Worm (Caenorhabditis elegans) whole organism, L2 larva: ENCODE results near the gene hizr-1.

Source experiments
- C34F6.9 ChIP-seq: fragments of 150-350 bp; optimal IDR thresholded peaks from 2 replicates; lab custom pipeline; 2014; ENCODE audit warnings: missing biosample characterization, missing genetic modification characterization
- R02D3.7 ChIP-seq: fragments of 150-350 bp; optimal IDR thresholded peaks from 2 replicates; lab custom pipeline; 2014; ENCODE audit warnings: missing biosample characterization, missing genetic modification characterization
- Y55F3AM.14 ChIP-seq: fragments of 200-800 bp; sonication (Bioruptor generic); optimal IDR thresholded peaks from 2 replicates; lab custom pipeline; 2018; ENCODE audit warnings: mild to moderate bottlenecking, missing genetic modification characterization, missing compliant biosample characterization
- ZK546.5 ChIP-seq: sonication (generic microtip); optimal IDR thresholded peaks from 2 replicates; lab custom pipeline; 2017; ENCODE audit warnings: missing biosample characterization, missing genetic modification characterization
- ama-1 ChIP-seq: fragments of 150-350 bp; optimal IDR thresholded peaks from 2 replicates; lab custom pipeline; 2018; ENCODE audit warnings: inconsistent platforms
- ceh-16 ChIP-seq: fragments of 150-350 bp; optimal IDR thresholded peaks from 2 replicates; lab custom pipeline; 2014; ENCODE audit warnings: missing biosample characterization, missing genetic modification characterization
- ceh-82 ChIP-seq: fragments of 150-350 bp; optimal IDR thresholded peaks from 2 replicates; lab custom pipeline; 2014; ENCODE audit warnings: missing biosample characterization, missing genetic modification characterization
- egl-27 ChIP-seq: sonication (generic microtip); optimal IDR thresholded peaks from 3 replicates; lab custom pipeline; 2017; ENCODE audit warnings: missing biosample characterization, missing genetic modification reagents, missing genetic modification characterization
- elt-1 ChIP-seq: fragments of 150-350 bp; optimal IDR thresholded peaks from 2 replicates; lab custom pipeline; 2014; ENCODE audit warnings: missing biosample characterization, missing genetic modification characterization
- fos-1 ChIP-seq: fragments of 150-350 bp; optimal IDR thresholded peaks from 2 replicates; lab custom pipeline; 2014; ENCODE audit warnings: missing biosample characterization, missing genetic modification characterization
- gmeb-1 ChIP-seq: fragments of 150-350 bp; optimal IDR thresholded peaks from 2 replicates; lab custom pipeline; 2014; ENCODE audit warnings: missing biosample characterization, missing genetic modification characterization
- lin-11 ChIP-seq: fragments of 150-350 bp; sonication (generic microtip); optimal IDR thresholded peaks from 2 replicates; lab custom pipeline; 2014; ENCODE audit warnings: missing biosample characterization, missing genetic modification characterization, inconsistent platforms, mixed read lengths
- lin-39 ChIP-seq: fragments of 150-350 bp; optimal IDR thresholded peaks from 2 replicates; lab custom pipeline; 2014; ENCODE audit warnings: missing biosample characterization, missing genetic modification reagents, missing genetic modification characterization
- lsy-2 ChIP-seq, 2 experiments: fragments of 150-350 bp in 1 of 2; sonication (generic microtip) in 1 of 2; optimal IDR thresholded peaks; 2 replicates each; lab custom pipeline; 2014 to 2017; ENCODE audit warnings: missing biosample characterization in 2 of 2, missing genetic modification characterization in 2 of 2
- mab-5 ChIP-seq: fragments of 150-350 bp; optimal IDR thresholded peaks from 2 replicates; lab custom pipeline; 2014; ENCODE audit warnings: missing biosample characterization, missing genetic modification characterization
- mbf-1 ChIP-seq: sonication (generic microtip); optimal IDR thresholded peaks from 2 replicates; lab custom pipeline; 2017; ENCODE audit warnings: missing biosample characterization, missing genetic modification characterization
- mdl-1 ChIP-seq, 2 experiments: fragments of 150-350 bp in 1 of 2; sonication (generic microtip) in 1 of 2; optimal IDR thresholded peaks; 2 replicates each; lab custom pipeline; 2017; ENCODE audit warnings: missing biosample characterization in 2 of 2, missing genetic modification characterization in 2 of 2
- nhr-10 ChIP-seq: sonication (generic microtip); optimal IDR thresholded peaks from 2 replicates; lab custom pipeline; 2017; ENCODE audit warnings: missing biosample characterization, missing genetic modification characterization
- nhr-11 ChIP-seq: fragments of 150-350 bp; optimal IDR thresholded peaks from 2 replicates; lab custom pipeline; 2014; ENCODE audit warnings: missing biosample characterization, missing genetic modification characterization
- nhr-12 ChIP-seq: fragments of 150-350 bp; optimal IDR thresholded peaks from 2 replicates; lab custom pipeline; 2014; ENCODE audit warnings: missing biosample characterization, missing genetic modification characterization
- nhr-129 ChIP-seq: fragments of 150-350 bp; optimal IDR thresholded peaks from 2 replicates; lab custom pipeline; 2014; ENCODE audit warnings: missing biosample characterization, missing genetic modification characterization
- nhr-21 ChIP-seq: fragments of 150-350 bp; optimal IDR thresholded peaks from 2 replicates; lab custom pipeline; 2014; ENCODE audit warnings: missing biosample characterization, missing genetic modification characterization
- nhr-237 ChIP-seq: fragments of 150-350 bp; optimal IDR thresholded peaks from 2 replicates; lab custom pipeline; 2014; ENCODE audit warnings: missing biosample characterization, missing genetic modification characterization
- nhr-25 ChIP-seq: fragments of 150-350 bp; sonication (generic microtip); optimal IDR thresholded peaks from 3 replicates; lab custom pipeline; 2014; ENCODE audit warnings: missing biosample characterization, missing genetic modification characterization
- nhr-6 ChIP-seq: fragments of 150-350 bp; optimal IDR thresholded peaks from 2 replicates; lab custom pipeline; 2014; ENCODE audit warnings: missing biosample characterization, missing genetic modification characterization
- peb-1 ChIP-seq: fragments of 150-350 bp; optimal IDR thresholded peaks from 2 replicates; lab custom pipeline; 2014; ENCODE audit warnings: missing biosample characterization, missing genetic modification characterization
- sem-4 ChIP-seq: fragments of 150-350 bp; optimal IDR thresholded peaks from 2 replicates; lab custom pipeline; 2014; ENCODE audit warnings: missing biosample characterization, missing genetic modification reagents, missing genetic modification characterization
- skn-1 ChIP-seq: sonication (generic microtip); optimal IDR thresholded peaks from 2 replicates; lab custom pipeline; 2017; ENCODE audit warnings: missing biosample characterization, missing genetic modification characterization
- sma-9 ChIP-seq, 2 experiments: fragments of 150-350 bp in 1 of 2; sonication (generic microtip) in 1 of 2; optimal IDR thresholded peaks; 2 replicates each; lab custom pipeline; 2014 to 2016; ENCODE audit warnings: missing genetic modification characterization in 2 of 2, mild to moderate bottlenecking in 1 of 2, missing biosample characterization in 1 of 2, missing compliant biosample characterization in 1 of 2, missing genetic modification reagents in 1 of 2, moderate library complexity in 1 of 2
- unc-62 ChIP-seq: fragments of 150-350 bp; optimal IDR thresholded peaks from 2 replicates; lab custom pipeline; 2014; ENCODE audit warnings: missing biosample characterization, missing genetic modification reagents, missing genetic modification characterization
- zag-1 ChIP-seq: fragments of 150-350 bp; optimal IDR thresholded peaks from 2 replicates; lab custom pipeline; 2014; ENCODE audit warnings: missing biosample characterization, missing genetic modification characterization
- ztf-1 ChIP-seq: fragments of 200-800 bp; sonication (Bioruptor generic); conservative IDR thresholded peaks from 2 replicates; pipeline ENCODE4 v1.3.6; 2022; ENCODE audit warnings: missing genetic modification characterization, missing compliant biosample characterization
- ztf-11 ChIP-seq: sonication (generic microtip); optimal IDR thresholded peaks from 2 replicates; lab custom pipeline; 2017; ENCODE audit warnings: missing biosample characterization, missing genetic modification characterization

Gene hizr-1

ce11 chrX:11316750-11317149 lies 1.3 kb upstream of the hizr-1 start, which contains the start of gene nlp-57:
TSS of gene nlp-57 (plus strand) at chrX:11317050.
- no peak for TF ChIP-seq nhr-11 (tag; lab: Kevin White, UChicago)
- no peak for TF ChIP-seq lin-11 (tag; lab: Kevin White, UChicago)
- TF ChIP-seq nhr-25 (tag; lab: Kevin White, UChicago), result no peak
- TF ChIP-seq nhr-129, result no peak
- TF ChIP-seq sem-4 (tag; lab: Kevin White, UChicago), result no peak
- no peak for TF ChIP-seq lin-39 (tag; lab: Kevin White, UChicago)
- no peak for TF ChIP-seq C34F6.9 (tag; lab: Kevin White, UChicago)
- TF ChIP-seq R02D3.7 (tag; lab: Kevin White, UChicago), result no peak
- TF ChIP-seq nhr-10 (tag; lab: Kevin White, UChicago), result no peak
- no peak for TF ChIP-seq ama-1 (lab: Kevin White, UChicago)
- no peak for TF ChIP-seq mbf-1 (tag; lab: Kevin White, UChicago)
- no peak for TF ChIP-seq fos-1 (tag; lab: Kevin White, UChicago)
- TF ChIP-seq elt-1 (tag; lab: Kevin White, UChicago), result no peak
- no peak for TF ChIP-seq zag-1
- no peak for TF ChIP-seq gmeb-1 (tag; lab: Kevin White, UChicago)
- no peak for TF ChIP-seq mab-5 (tag; lab: Kevin White, UChicago)
- TF ChIP-seq mdl-1 (tag; optimal IDR thresholded peaks at IDR 0.05; lab: Kevin White, UChicago), result no peak

- no peak for TF ChIP-seq nhr-129
- peak; percentile 17 for TF ChIP-seq fos-1 (tag; lab: Kevin White, UChicago)
- no peak for TF ChIP-seq nhr-12 (tag; lab: Kevin White, UChicago)
- no peak for TF ChIP-seq ama-1 (lab: Kevin White, UChicago)
- TF ChIP-seq Y55F3AM.14 (GFP tag; lab: Kevin White, UChicago), result no peak
These were observed 5.1 kb downstream of the hizr-1 start for ce11 chrX:11323225-11323624.

- peak; percentile 81 for TF ChIP-seq fos-1 (tag; lab: Kevin White, UChicago)
- no peak for TF ChIP-seq lin-39 (tag; lab: Kevin White, UChicago)
- TF ChIP-seq sma-9 (GFP tag; optimal IDR thresholded peaks at IDR 0.05; lab: Kevin White, UChicago), result peak; percentile 38
- TF ChIP-seq sma-9 (tag; optimal IDR thresholded peaks at IDR 0.05; lab: Kevin White, UChicago), result no peak
These were observed 6.2 kb downstream of the hizr-1 start, which contains the start of gene asm-2 for ce11 chrX:11324240-11324639. TSS of gene asm-2 (minus strand) at chrX:11324251.

- TF ChIP-seq C34F6.9 (tag; lab: Kevin White, UChicago) (no peak), nhr-21 (tag; lab: Kevin White, UChicago) (no peak), mdl-1 (tag; optimal IDR thresholded peaks at IDR 0.05; lab: Kevin White, UChicago) (no peak), ZK546.5 (tag; lab: Kevin White, UChicago) (no peak), skn-1 (tag; lab: Kevin White, UChicago) (no peak), peb-1 (tag; lab: Kevin White, UChicago) (no peak), elt-1 (tag; lab: Kevin White, UChicago) (no peak), nhr-237 (tag; lab: Kevin White, UChicago) (no peak), unc-62 (GFP tag; lab: Kevin White, UChicago) (no peak), Y55F3AM.14 (GFP tag; lab: Kevin White, UChicago) (no peak), ceh-82 (tag; lab: Kevin White, UChicago) (no peak)
These were observed 8.7 kb downstream of the hizr-1 start, which contains the start of gene ZK455.5 for ce11 chrX:11326827-11327226. TSS of gene ZK455.5 (minus strand) at chrX:11326927.

ce11 chrX:11328710-11329109 lies 10.6 kb downstream of the hizr-1 start:
- TF ChIP-seq nhr-21 (tag; lab: Kevin White, UChicago) (no peak), lsy-2 (tag; optimal IDR thresholded peaks at IDR 0.05; lab: Kevin White, UChicago) (no peak), ztf-1 (no peak)

ce11 chrX:11329424-11329823 lies 11.3 kb downstream of the hizr-1 start, which contains the start of gene npr-9:
TSS of gene npr-9 (plus strand) at chrX:11329724.
- no peak for TF ChIP-seq egl-27
- no peak for TF ChIP-seq ceh-16 (tag; lab: Kevin White, UChicago)
- TF ChIP-seq mdl-1 (tag; optimal IDR thresholded peaks at IDR 0.05; lab: Kevin White, UChicago), result no peak
- no peak for TF ChIP-seq fos-1 (tag; lab: Kevin White, UChicago)
- no peak for TF ChIP-seq lin-39 (tag; lab: Kevin White, UChicago)
- no peak for TF ChIP-seq Y55F3AM.14 (GFP tag; lab: Kevin White, UChicago)
- TF ChIP-seq nhr-129, result no peak
- no peak for TF ChIP-seq nhr-6 (tag; lab: Kevin White, UChicago)
- TF ChIP-seq mab-5 (tag; lab: Kevin White, UChicago), result no peak
- no peak for TF ChIP-seq ztf-11 (tag; lab: Kevin White, UChicago)
